Fruit fly (Drosophila melanogaster) whole organism, wandering third instar larva: ENCODE measurements around the gene CG32037.

Source experiments
- Abd-B ChIP-seq: fragments of >200 bp; optimal IDR thresholded peaks from 2 replicates; lab custom pipeline; 2017; ENCODE audit warnings: missing biosample characterization, missing genetic modification characterization
- Dif ChIP-seq: fragments of 200-275, 200-300 bp; sonication (Bioruptor generic); optimal IDR thresholded peaks from 2 replicates; lab custom pipeline; 2018; ENCODE audit warnings: missing biosample characterization, missing genetic modification characterization; ENCODE audit not compliant: partially characterized antibody
- Jra ChIP-seq: sonication (Bioruptor generic); optimal IDR thresholded peaks from 2 replicates; lab custom pipeline; 2016; ENCODE audit warnings: missing biosample characterization, missing genetic modification characterization
- Mio ChIP-seq: sonication (Bioruptor generic); optimal IDR thresholded peaks from 2 replicates; lab custom pipeline; 2016; ENCODE audit warnings: missing biosample characterization, missing genetic modification characterization
- Myc ChIP-seq: fragments of >200 bp; optimal IDR thresholded peaks from 2 replicates; lab custom pipeline; 2017
- OdsH ChIP-seq: fragments of 200-800 bp; sonication (Bioruptor generic); optimal IDR thresholded peaks from 2 replicates; lab custom pipeline; 2016; ENCODE audit warnings: missing biosample characterization, mild to moderate bottlenecking, missing genetic modification characterization
- br ChIP-seq: fragments of 200-800 bp; sonication (Bioruptor generic); optimal IDR thresholded peaks from 2 replicates; lab custom pipeline; 2016; ENCODE audit warnings: missing biosample characterization, missing genetic modification characterization
- dl ChIP-seq, 2 experiments: fragments of 175-275, 200-275 bp in 1 of 2; fragments of 200-275 bp in 1 of 2; sonication (Bioruptor generic); optimal IDR thresholded peaks; lab custom pipeline; 2018; ENCODE audit warnings: mild to moderate bottlenecking in 2 of 2, missing biosample characterization in 2 of 2, missing genetic modification characterization in 2 of 2, moderate library complexity in 2 of 2; ENCODE audit not compliant: partially characterized antibody in 2 of 2, insufficient read depth in 1 of 2
- dmrt93B ChIP-seq: fragments of 200-800 bp; sonication (Bioruptor generic); optimal IDR thresholded peaks from 2 replicates; lab custom pipeline; 2018; ENCODE audit warnings: missing biosample characterization, mild to moderate bottlenecking, missing genetic modification characterization
- jim ChIP-seq: fragments of 175-275, 200-325 bp; sonication (Bioruptor generic); optimal IDR thresholded peaks from 2 replicates; lab custom pipeline; 2016; ENCODE audit warnings: missing biosample characterization, mild to moderate bottlenecking, missing genetic modification characterization
- psq ChIP-seq: fragments of 200-800 bp; sonication (Bioruptor generic); optimal IDR thresholded peaks from 3 replicates; lab custom pipeline; 2017; ENCODE audit warnings: missing biosample characterization, mild to moderate bottlenecking, missing genetic modification characterization, moderate library complexity
- sage ChIP-seq: fragments of 200-800 bp; sonication (Bioruptor generic); optimal IDR thresholded peaks from 2 replicates; lab custom pipeline; 2016; ENCODE audit warnings: missing biosample characterization, mild to moderate bottlenecking, missing genetic modification characterization

DNA sequence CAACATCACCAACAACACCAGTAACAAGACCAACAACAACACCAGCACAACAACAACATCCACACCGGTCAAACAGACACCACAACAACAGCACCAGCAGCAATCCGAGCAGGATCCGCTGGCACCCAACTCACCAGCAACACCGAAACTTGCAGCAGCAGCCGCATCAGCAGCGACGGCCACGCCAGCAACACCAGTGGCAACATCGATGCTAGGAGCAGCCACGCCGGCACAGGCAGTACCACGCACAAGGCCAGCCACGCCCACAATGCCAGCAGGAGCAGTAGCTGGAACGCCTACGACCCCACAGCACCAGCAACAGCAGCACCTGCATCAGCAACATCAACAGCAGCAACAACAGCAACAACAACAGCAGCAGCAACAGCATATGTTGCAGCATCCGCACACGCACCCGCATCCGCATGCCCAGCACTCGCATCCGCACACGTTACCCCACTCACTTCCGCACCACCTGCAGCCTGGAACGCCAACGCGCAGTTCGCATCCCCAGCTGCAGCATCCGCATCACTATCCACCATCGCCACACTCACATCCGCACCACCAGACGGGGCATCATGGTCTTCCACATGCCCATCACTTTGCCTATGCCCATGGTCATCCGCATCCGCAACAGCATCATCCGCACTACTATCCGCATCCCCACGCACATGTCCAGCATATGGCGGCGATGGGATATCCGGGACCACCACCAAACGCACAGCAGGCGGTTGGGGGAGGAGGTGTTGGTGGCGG is 20.7 kb downstream of the CG32037 start:
- TF ChIP-seq OdsH (GFP tag; lab: Kevin White, UChicago) (no peak), Abd-B (GFP tag; lab: Kevin White, UChicago) (no peak), br (GFP tag; lab: Kevin White, UChicago) (no peak), psq (GFP tag; lab: Kevin White, UChicago) (no peak), Myc (lab: Kevin White, UChicago) (no peak), Mio (GFP tag; lab: Kevin White, UChicago) (no peak), dl (GFP tag; optimal IDR thresholded peaks at IDR 0.05; lab: Kevin White, UChicago; ENCODE audit: insufficient read depth in 1 of 2, partially characterized antibody in 2 of 2) (no peak), jim (no peak), dmrt93B (GFP tag; lab: Kevin White, UChicago) (no peak), sage (no peak), Dif (GFP tag; lab: Kevin White, UChicago) (no peak), Jra (GFP tag; lab: Kevin White, UChicago) (no peak)
